Worm (Caenorhabditis elegans) whole organism, mixed stage, embryonic: ENCODE data around the gene T04F3.4.

ENCODE experiments used
- M03D4.4 ChIP-seq: sonication (generic microtip); optimal IDR thresholded peaks from 2 replicates; lab custom pipeline; 2017; ENCODE audit warnings: mild to moderate bottlenecking, missing genetic modification characterization, missing compliant biosample characterization
- bed-3 ChIP-seq: fragments of 200-800 bp; sonication (Bioruptor generic); optimal IDR thresholded peaks from 3 replicates; lab custom pipeline; 2018; ENCODE audit warnings: mild to moderate bottlenecking, missing genetic modification characterization, moderate library complexity, missing compliant biosample characterization
- blmp-1 ChIP-seq: fragments of 150-350 bp; optimal IDR thresholded peaks from 2 replicates; lab custom pipeline; 2014; ENCODE audit warnings: missing biosample characterization, missing genetic modification characterization
- ceh-39 ChIP-seq: fragments of 150-350 bp; optimal IDR thresholded peaks from 2 replicates; lab custom pipeline; 2014; ENCODE audit warnings: missing biosample characterization, missing genetic modification characterization
- ceh-43 ChIP-seq: fragments of 200-800 bp; sonication (Bioruptor generic); optimal IDR thresholded peaks from 2 replicates; lab custom pipeline; 2018; ENCODE audit warnings: mild to moderate bottlenecking, missing genetic modification characterization, moderate library complexity, missing compliant biosample characterization
- ceh-83 ChIP-seq: fragments of 200-800 bp; sonication (Bioruptor generic); optimal IDR thresholded peaks from 2 replicates; lab custom pipeline; 2018; ENCODE audit warnings: mild to moderate bottlenecking, missing genetic modification characterization, missing compliant biosample characterization
- ces-1 ChIP-seq: fragments of 150-350 bp; optimal IDR thresholded peaks from 2 replicates; lab custom pipeline; 2014; ENCODE audit warnings: missing biosample characterization, missing genetic modification reagents, missing genetic modification characterization
- cnd-1 ChIP-seq: fragments of 200-800 bp; sonication (Bioruptor generic); optimal IDR thresholded peaks from 2 replicates; lab custom pipeline; 2018; ENCODE audit warnings: mild to moderate bottlenecking, missing genetic modification characterization, missing compliant biosample characterization
- drap-1 ChIP-seq: fragments of 200-800 bp; sonication (Bioruptor generic); optimal IDR thresholded peaks from 3 replicates; lab custom pipeline; 2018; ENCODE audit warnings: mild to moderate bottlenecking, missing genetic modification characterization, missing compliant biosample characterization
- elt-1 ChIP-seq: sonication (generic microtip); optimal IDR thresholded peaks from 2 replicates; lab custom pipeline; 2017; ENCODE audit warnings: missing genetic modification characterization, mild to moderate bottlenecking, missing compliant biosample characterization, antibody characterized with exemption, moderate library complexity, borderline replicate concordance; ENCODE audit not compliant: insufficient read depth
- elt-3 ChIP-seq: fragments of 150-350 bp; optimal IDR thresholded peaks from 2 replicates; lab custom pipeline; 2014; ENCODE audit warnings: missing biosample characterization, missing genetic modification characterization
- flh-1 ChIP-seq: fragments of 200-800 bp; sonication (Bioruptor generic); optimal IDR thresholded peaks from 2 replicates; lab custom pipeline; 2018; ENCODE audit warnings: mild to moderate bottlenecking, missing genetic modification characterization, moderate library complexity, missing compliant biosample characterization
- ham-2 ChIP-seq: fragments of 200-800 bp; sonication (Bioruptor generic); optimal IDR thresholded peaks from 2 replicates; lab custom pipeline; 2018; ENCODE audit warnings: mild to moderate bottlenecking, missing genetic modification characterization, missing compliant biosample characterization
- hlh-1 ChIP-seq: fragments of 150-350 bp; optimal IDR thresholded peaks from 2 replicates; lab custom pipeline; 2014; ENCODE audit warnings: missing biosample characterization, missing genetic modification reagents, missing genetic modification characterization
- lin-13 ChIP-seq: fragments of 150-350 bp; optimal IDR thresholded peaks from 2 replicates; lab custom pipeline; 2014; ENCODE audit warnings: missing biosample characterization, missing genetic modification characterization
- lin-32 ChIP-seq: fragments of 200-800 bp; sonication (Bioruptor generic); optimal IDR thresholded peaks from 2 replicates; lab custom pipeline; 2018; ENCODE audit warnings: mild to moderate bottlenecking, missing genetic modification characterization, missing compliant biosample characterization
- mep-1 ChIP-seq: fragments of 150-350 bp; optimal IDR thresholded peaks from 2 replicates; lab custom pipeline; 2017; ENCODE audit warnings: missing biosample characterization, missing genetic modification reagents, missing genetic modification characterization, inconsistent platforms
- nhr-12 ChIP-seq: fragments of 150-350 bp; optimal IDR thresholded peaks from 2 replicates; lab custom pipeline; 2014; ENCODE audit warnings: missing biosample characterization, missing genetic modification characterization
- nhr-237 ChIP-seq: fragments of 150-350 bp; optimal IDR thresholded peaks from 2 replicates; lab custom pipeline; 2014; ENCODE audit warnings: missing biosample characterization, missing genetic modification characterization
- nhr-28 ChIP-seq: fragments of 150-350 bp; optimal IDR thresholded peaks from 2 replicates; lab custom pipeline; 2014; ENCODE audit warnings: missing biosample characterization, missing genetic modification characterization
- nhr-76 ChIP-seq: sonication (generic microtip); optimal IDR thresholded peaks from 2 replicates; lab custom pipeline; 2017; ENCODE audit warnings: missing biosample characterization, missing genetic modification characterization
- pha-4 ChIP-seq: fragments of 150-350 bp; optimal IDR thresholded peaks from 2 replicates; lab custom pipeline; 2018; ENCODE audit warnings: missing biosample characterization, missing genetic modification reagents, missing genetic modification characterization
- sem-2 ChIP-seq: fragments of 200-800 bp; sonication (Bioruptor generic); optimal IDR thresholded peaks from 2 replicates; lab custom pipeline; 2018; ENCODE audit warnings: mild to moderate bottlenecking, missing genetic modification characterization, missing compliant biosample characterization
- snpc-4 ChIP-seq: fragments of 150-350 bp; optimal IDR thresholded peaks from 2 replicates; lab custom pipeline; 2014; ENCODE audit warnings: missing biosample characterization, missing genetic modification characterization
- tbx-8 ChIP-seq: fragments of 200-800 bp; sonication (Bioruptor generic); optimal IDR thresholded peaks from 2 replicates; lab custom pipeline; 2018; ENCODE audit warnings: mild to moderate bottlenecking, missing genetic modification characterization, moderate library complexity, missing compliant biosample characterization
- unc-120 ChIP-seq: sonication (generic microtip); optimal IDR thresholded peaks from 2 replicates; lab custom pipeline; 2017; ENCODE audit warnings: missing genetic modification characterization, missing compliant biosample characterization; ENCODE audit not compliant: poor library complexity, severe bottlenecking
- unc-39 ChIP-seq: fragments of 150-350 bp; optimal IDR thresholded peaks from 2 replicates; lab custom pipeline; 2014; ENCODE audit warnings: missing biosample characterization, missing genetic modification characterization
- unc-62 ChIP-seq: fragments of 150-350 bp; optimal IDR thresholded peaks from 2 replicates; lab custom pipeline; 2014; ENCODE audit warnings: missing biosample characterization, missing genetic modification reagents, missing genetic modification characterization
- ztf-11 ChIP-seq: fragments of 150-350 bp; optimal IDR thresholded peaks from 2 replicates; lab custom pipeline; 2014; ENCODE audit warnings: missing biosample characterization, missing genetic modification characterization

The T04F3.4 gene

ce11 chrV:11762863-11763262 lies at the start of gene T04F3.4:
Gene T04F3.4 (minus strand): TSS chrV:11763049.
- TF ChIP-seq hlh-1 (tag; lab: Kevin White, UChicago): no peak
- no peak for TF ChIP-seq elt-3 (tag; lab: Kevin White, UChicago)
- TF ChIP-seq tbx-8 (GFP tag; lab: Kevin White, UChicago): no peak

DNA sequence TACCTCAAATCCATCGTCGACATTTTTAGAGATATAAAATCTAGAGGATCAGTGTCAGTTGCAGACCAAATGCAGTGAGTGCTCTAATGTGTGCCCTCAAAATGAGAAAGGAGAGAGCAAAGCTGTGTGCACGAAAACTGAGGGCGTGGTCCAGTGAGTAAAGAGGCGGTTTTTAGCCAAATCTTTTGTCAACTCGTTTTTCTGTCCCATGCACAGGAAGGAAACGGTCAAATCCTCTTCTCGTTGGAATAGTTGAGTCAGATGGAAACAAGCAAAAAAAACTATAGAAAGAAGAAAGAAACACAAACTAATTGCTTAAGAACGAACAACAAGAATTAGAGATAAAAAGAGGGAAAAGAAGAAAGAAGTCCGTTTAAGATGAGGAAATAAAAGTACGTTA lies 49.1 kb upstream of the T04F3.4 start, which contains the start of gene D2023.3:
Gene D2023.3, minus strand, starts transcription at position 101 of the 400 bp plus-strand sequence.
- no peak for TF ChIP-seq lin-32 (GFP tag; lab: Kevin White, UChicago)
- TF ChIP-seq nhr-237: no peak
- TF ChIP-seq snpc-4 (tag; lab: Kevin White, UChicago): no peak
- TF ChIP-seq nhr-12 (tag; lab: Kevin White, UChicago): no peak
- no peak for TF ChIP-seq pha-4 (tag; lab: Kevin White, UChicago)
- TF ChIP-seq elt-1: no peak
- TF ChIP-seq tbx-8 (GFP tag; lab: Kevin White, UChicago): no peak
- TF ChIP-seq ztf-11: no peak
- no peak for TF ChIP-seq mep-1 (tag; lab: Kevin White, UChicago)
- TF ChIP-seq ces-1 (GFP tag; lab: Kevin White, UChicago): no peak
- TF ChIP-seq ham-2 (GFP tag; lab: Kevin White, UChicago): no peak
- TF ChIP-seq nhr-28: no peak
- no peak for TF ChIP-seq bed-3
- TF ChIP-seq unc-39 (tag; lab: Kevin White, UChicago): no peak
- TF ChIP-seq blmp-1: no peak
- no peak for TF ChIP-seq unc-120 (tag; lab: Kevin White, UChicago)
- no peak for TF ChIP-seq nhr-76 (tag; lab: Kevin White, UChicago)
- TF ChIP-seq hlh-1 (tag; lab: Kevin White, UChicago): no peak

ce11 chrV:11809935-11810334 lies 47.1 kb upstream of the T04F3.4 start:
- TF ChIP-seq snpc-4 (tag; lab: Kevin White, UChicago) (no peak), sem-2 (GFP tag; lab: Kevin White, UChicago) (no peak), nhr-12 (tag; lab: Kevin White, UChicago) (no peak), ham-2 (GFP tag; lab: Kevin White, UChicago) (no peak), cnd-1 (tag; lab: Kevin White, UChicago) (no peak), hlh-1 (tag; lab: Kevin White, UChicago) (no peak)

DNA sequence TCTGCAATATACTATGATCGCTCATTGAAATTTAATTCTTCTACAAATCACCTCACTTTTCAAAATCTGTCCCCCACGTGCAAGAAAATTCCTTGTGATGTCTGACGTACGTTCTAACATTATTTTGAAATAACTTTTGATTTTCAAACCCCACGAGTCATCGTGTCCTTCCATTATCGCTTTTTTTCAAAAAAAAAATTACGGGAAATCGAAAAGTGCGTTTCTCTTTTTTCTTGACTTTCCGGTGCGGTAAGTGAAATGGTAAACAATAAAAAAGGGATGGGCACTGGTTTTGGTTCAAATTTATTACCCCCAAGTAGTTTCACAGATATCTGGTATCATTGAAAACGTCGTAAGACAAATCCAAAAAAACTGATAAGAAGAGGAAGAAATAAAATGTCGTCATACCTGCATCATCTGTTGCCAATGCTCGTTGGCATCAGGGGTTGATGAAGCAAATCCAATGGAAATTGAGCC lies 40.7 kb upstream of the T04F3.4 start:
- no peak for TF ChIP-seq unc-120 (tag; lab: Kevin White, UChicago)

- TF ChIP-seq elt-3 (tag; lab: Kevin White, UChicago) (peak; percentile 66), ham-2 (GFP tag; lab: Kevin White, UChicago) (peak; percentile 19), blmp-1 (peak; percentile 33), ceh-83 (GFP tag; lab: Kevin White, UChicago) (no peak), nhr-237 (no peak)
These were observed 39.7 kb upstream of the T04F3.4 start for ce11 chrV:11802508-11802907.

- TF ChIP-seq elt-1: peak; percentile 64
- TF ChIP-seq unc-62 (GFP tag; lab: Kevin White, UChicago): no peak
These were observed 38.4 kb upstream of the T04F3.4 start for ce11 chrV:11801076-11801849.

- TF ChIP-seq bed-3: no peak
- no peak for TF ChIP-seq nhr-12 (tag; lab: Kevin White, UChicago)
- TF ChIP-seq nhr-76 (tag; lab: Kevin White, UChicago): no peak
These were observed 37.6 kb upstream of the T04F3.4 start for ce11 chrV:11800486-11800885.

ce11 chrV:11799252-11799822 lies 36.5 kb upstream of the T04F3.4 start:
- no peak for TF ChIP-seq unc-39 (tag; lab: Kevin White, UChicago)
- TF ChIP-seq nhr-28: no peak
- no peak for TF ChIP-seq nhr-12 (tag; lab: Kevin White, UChicago)
- no peak for TF ChIP-seq drap-1 (GFP tag; lab: Kevin White, UChicago)
- no peak for TF ChIP-seq lin-13 (tag; lab: Kevin White, UChicago)
- TF ChIP-seq ceh-39 (tag; lab: Kevin White, UChicago): no peak
- TF ChIP-seq ham-2 (GFP tag; lab: Kevin White, UChicago): no peak
- no peak for TF ChIP-seq pha-4 (tag; lab: Kevin White, UChicago)
- TF ChIP-seq flh-1: no peak
- no peak for TF ChIP-seq ceh-43 (GFP tag; lab: Kevin White, UChicago)
- TF ChIP-seq cnd-1 (tag; lab: Kevin White, UChicago): no peak
- no peak for TF ChIP-seq lin-32 (GFP tag; lab: Kevin White, UChicago)
- no peak for TF ChIP-seq M03D4.4
- TF ChIP-seq unc-120 (tag; lab: Kevin White, UChicago): no peak
- peak; percentile 37 for TF ChIP-seq elt-3 (tag; lab: Kevin White, UChicago)
- peak; percentile 38 for TF ChIP-seq nhr-237
